Fruit fly (Drosophila melanogaster) whole organism, embryonic: Measurements from ENCODE around the gene srl.
A peak's percentile ranks its signal among the peaks of the same experiment; 100 is the strongest.

Experiments
- Antp ChIP-seq: fragments of 200-800 bp; sonication (Bioruptor generic); optimal IDR thresholded peaks from 3 replicates; lab custom pipeline; 2016; ENCODE audit warnings: missing biosample characterization, missing genetic modification characterization
- CG10209 ChIP-seq: fragments of 200-800 bp; sonication (Bioruptor generic); optimal IDR thresholded peaks from 3 replicates; lab custom pipeline; 2017; ENCODE audit warnings: missing biosample characterization, mild to moderate bottlenecking, missing genetic modification characterization, missing genetic modification reagents
- CG10267 ChIP-seq: fragments of 200-800 bp; sonication (Bioruptor generic); optimal IDR thresholded peaks from 2 replicates; lab custom pipeline; 2018; ENCODE audit warnings: missing biosample characterization, mild to moderate bottlenecking, missing genetic modification characterization, moderate library complexity
- CG10274 ChIP-seq: fragments of 200-800 bp; sonication (Bioruptor generic); optimal IDR thresholded peaks from 3 replicates; lab custom pipeline; 2017; ENCODE audit warnings: missing biosample characterization, mild to moderate bottlenecking, missing genetic modification characterization
- CG12219 ChIP-seq: fragments of 200-800 bp; sonication (Bioruptor generic); optimal IDR thresholded peaks from 3 replicates; lab custom pipeline; 2018; ENCODE audit warnings: missing biosample characterization, mild to moderate bottlenecking, missing genetic modification characterization
- CG12744 ChIP-seq: fragments of 200-800 bp; sonication (Bioruptor generic); optimal IDR thresholded peaks from 2 replicates; lab custom pipeline; 2016; ENCODE audit warnings: missing biosample characterization, missing genetic modification characterization
- CG12942 ChIP-seq: fragments of 200-800 bp; sonication (Bioruptor generic); optimal IDR thresholded peaks from 3 replicates; lab custom pipeline; 2016; ENCODE audit warnings: missing biosample characterization, missing genetic modification characterization
- CG13287 ChIP-seq: fragments of 200-800 bp; sonication (Bioruptor generic); IDR thresholded peaks from 2 replicates; pipeline ENCODE4 v1.3.6; 2022; ENCODE audit warnings: missing biosample characterization, missing genetic modification characterization; ENCODE audit not compliant: partially characterized antibody
- CG14710 ChIP-seq: fragments of 200-800 bp; sonication (Bioruptor generic); optimal IDR thresholded peaks from 3 replicates; lab custom pipeline; 2019; ENCODE audit warnings: missing biosample characterization, mild to moderate bottlenecking, missing genetic modification characterization, moderate library complexity
- CG14965 ChIP-seq: fragments of 200-800 bp; sonication (Bioruptor generic); optimal IDR thresholded peaks from 2 replicates; lab custom pipeline; 2016; ENCODE audit warnings: missing biosample characterization, missing genetic modification characterization, borderline replicate concordance
- CG15269 ChIP-seq: fragments of 200-800 bp; sonication (Bioruptor generic); optimal IDR thresholded peaks from 2 replicates; lab custom pipeline; 2018; ENCODE audit warnings: missing biosample characterization, mild to moderate bottlenecking, missing genetic modification characterization, moderate library complexity
- CG1602 ChIP-seq: fragments of 200-800 bp; sonication (Bioruptor generic); optimal IDR thresholded peaks from 3 replicates; lab custom pipeline; 2016; ENCODE audit warnings: missing biosample characterization, missing genetic modification characterization
- CG16813 ChIP-seq: fragments of 200-800 bp; sonication (Bioruptor generic); IDR thresholded peaks from 3 replicates; pipeline ENCODE4 v1.3.6; 2022; ENCODE audit warnings: missing biosample characterization, missing genetic modification characterization; ENCODE audit not compliant: partially characterized antibody
- CG18011 ChIP-seq: fragments of 200-800 bp; sonication (Bioruptor generic); optimal IDR thresholded peaks from 2 replicates; lab custom pipeline; 2017; ENCODE audit warnings: missing biosample characterization, missing genetic modification characterization, mild to moderate bottlenecking, moderate library complexity, missing genotype
- CG18764 ChIP-seq: fragments of 200-800 bp; sonication (Bioruptor generic); optimal IDR thresholded peaks from 3 replicates; lab custom pipeline; 2016; ENCODE audit warnings: missing biosample characterization, missing genetic modification characterization
- CG2116 ChIP-seq: fragments of 200-800 bp; sonication (Bioruptor generic); optimal IDR thresholded peaks from 3 replicates; lab custom pipeline; 2018; ENCODE audit warnings: missing biosample characterization, mild to moderate bottlenecking, missing genetic modification characterization
- CG30403 ChIP-seq: fragments of 200-800 bp; sonication (Bioruptor generic); optimal IDR thresholded peaks from 3 replicates; lab custom pipeline; 2016; ENCODE audit warnings: missing biosample characterization, missing genetic modification characterization
- CG31388 ChIP-seq: fragments of 200-800 bp; sonication (Bioruptor generic); optimal IDR thresholded peaks from 2 replicates; lab custom pipeline; 2016; ENCODE audit warnings: missing biosample characterization, missing genetic modification characterization
- CG34376 ChIP-seq: fragments of 200-800 bp; sonication (Bioruptor generic); optimal IDR thresholded peaks from 2 replicates; lab custom pipeline; 2018; ENCODE audit warnings: missing biosample characterization, mild to moderate bottlenecking, missing genetic modification characterization
- CG8924 ChIP-seq: fragments of 200-800 bp; optimal IDR thresholded peaks from 3 replicates; lab custom pipeline; 2019; ENCODE audit warnings: missing biosample characterization, mild to moderate bottlenecking, missing genetic modification characterization, moderate library complexity
- CG9609 ChIP-seq: fragments of 200-800 bp; sonication (Bioruptor generic); optimal IDR thresholded peaks from 3 replicates; lab custom pipeline; 2016; ENCODE audit warnings: missing biosample characterization, missing genetic modification characterization
- Doc3 ChIP-seq: fragments of 200-800 bp; sonication (Bioruptor generic); IDR thresholded peaks from 3 replicates; pipeline ENCODE4 v1.3.6; 2022; ENCODE audit warnings: missing biosample characterization, missing genetic modification characterization; ENCODE audit not compliant: partially characterized antibody
- Fer1 ChIP-seq: fragments of 200-800 bp; sonication (Bioruptor generic); optimal IDR thresholded peaks from 2 replicates; lab custom pipeline; 2017; ENCODE audit warnings: missing biosample characterization, mild to moderate bottlenecking, missing genetic modification characterization
- HLH3B ChIP-seq: fragments of 200-800 bp; sonication (Bioruptor generic); IDR thresholded peaks from 2 replicates; pipeline ENCODE4 v1.3.6; 2022; ENCODE audit warnings: missing biosample characterization, missing genetic modification characterization
- Hey ChIP-seq: fragments of 200-800 bp; sonication (Bioruptor generic); optimal IDR thresholded peaks from 3 replicates; lab custom pipeline; 2018; ENCODE audit warnings: missing biosample characterization, mild to moderate bottlenecking, missing genetic modification characterization
- Hmx ChIP-seq: fragments of 200-800 bp; sonication (Bioruptor generic); optimal IDR thresholded peaks from 2 replicates; lab custom pipeline; 2016; ENCODE audit warnings: missing biosample characterization, missing genetic modification characterization
- Jarid2 ChIP-seq: fragments of 200-800 bp; sonication (Bioruptor generic); optimal IDR thresholded peaks from 3 replicates; lab custom pipeline; 2017; ENCODE audit warnings: mild to moderate bottlenecking, missing biosample characterization, missing genetic modification reagents, missing genetic modification characterization
- MESR4 ChIP-seq: fragments of 200-800 bp; sonication (Bioruptor generic); optimal IDR thresholded peaks from 2 replicates; lab custom pipeline; 2018; ENCODE audit warnings: missing biosample characterization, mild to moderate bottlenecking, missing genetic modification characterization, moderate library complexity
- Mes4 ChIP-seq: fragments of 200-800 bp; sonication (Bioruptor generic); optimal IDR thresholded peaks from 2 replicates; lab custom pipeline; 2016; ENCODE audit warnings: missing biosample characterization, missing genetic modification characterization
- Neu2 ChIP-seq: fragments of 200-800 bp; sonication (Bioruptor generic); optimal IDR thresholded peaks from 3 replicates; lab custom pipeline; 2016; ENCODE audit warnings: missing biosample characterization, missing genetic modification characterization, borderline replicate concordance
- Ptx1 ChIP-seq: fragments of 200-800 bp; sonication (Bioruptor generic); IDR thresholded peaks from 2 replicates; pipeline ENCODE4 v1.3.6; 2022; ENCODE audit warnings: missing biosample characterization, missing genetic modification characterization
- Sin3A ChIP-seq: fragments of >200 bp; optimal IDR thresholded peaks from 2 replicates; lab custom pipeline; 2018
- ab ChIP-seq: fragments of 200-800 bp; sonication (Bioruptor generic); optimal IDR thresholded peaks from 2 replicates; lab custom pipeline; 2016; ENCODE audit warnings: missing biosample characterization, missing genetic modification characterization
- bsh ChIP-seq, 2 experiments: fragments of 200-800 bp; sonication (Bioruptor generic); optimal IDR thresholded peaks; 2 replicates each; lab custom pipeline; 2017 to 2018; ENCODE audit warnings: mild to moderate bottlenecking in 2 of 2, missing biosample characterization in 2 of 2, missing genetic modification characterization in 2 of 2, moderate library complexity in 1 of 2
- chif ChIP-seq, 2 experiments: fragments of 200-800 bp; sonication (Bioruptor generic); optimal IDR thresholded peaks; 3 replicates each; lab custom pipeline; 2016; ENCODE audit warnings: missing biosample characterization in 2 of 2, missing genetic modification characterization in 2 of 2
- dm ChIP-seq: fragments of 200-800 bp; sonication (Bioruptor generic); optimal IDR thresholded peaks from 3 replicates; lab custom pipeline; 2016; ENCODE audit warnings: missing biosample characterization, missing genetic modification characterization
- gem ChIP-seq: fragments of 200-800 bp; sonication (Bioruptor generic); optimal IDR thresholded peaks from 2 replicates; lab custom pipeline; 2019; ENCODE audit warnings: missing biosample characterization, mild to moderate bottlenecking, missing genetic modification characterization, moderate library complexity
- hkb ChIP-seq, 2 experiments: fragments of 200-800 bp in 1 of 2; fragments of >200 bp in 1 of 2; sonication (Bioruptor generic) in 1 of 2; IDR thresholded peaks in 1 of 2; optimal IDR thresholded peaks in 1 of 2; 2 replicates each; pipeline versions ENCODE4 v1.3.6 to Lab custom; 2017 to 2022; ENCODE audit warnings: missing biosample characterization in 1 of 2, missing genetic modification characterization in 1 of 2
- inv ChIP-seq: fragments of 200-800 bp; sonication (Bioruptor generic); IDR thresholded peaks from 2 replicates; pipeline ENCODE4 v1.3.6; 2022; ENCODE audit warnings: missing biosample characterization, missing genetic modification characterization; ENCODE audit not compliant: partially characterized antibody
- klu ChIP-seq: fragments of 200-800 bp; sonication (Bioruptor generic); IDR thresholded peaks from 2 replicates; pipeline ENCODE4 v1.3.6; 2022; ENCODE audit warnings: missing biosample characterization, missing genetic modification characterization
- maf-S ChIP-seq: fragments of 200-800 bp; sonication (Bioruptor generic); optimal IDR thresholded peaks from 2 replicates; lab custom pipeline; 2016; ENCODE audit warnings: missing biosample characterization, missing genetic modification characterization
- pfk ChIP-seq: fragments of 200-800 bp; sonication (Bioruptor generic); optimal IDR thresholded peaks from 2 replicates; lab custom pipeline; 2018; ENCODE audit warnings: missing biosample characterization, mild to moderate bottlenecking, missing genetic modification characterization, moderate library complexity
- psq ChIP-seq: fragments of 200-800 bp; sonication (Bioruptor generic); optimal IDR thresholded peaks from 2 replicates; lab custom pipeline; 2017; ENCODE audit warnings: missing biosample characterization, missing genetic modification characterization
- sens-2 ChIP-seq: fragments of 200-800 bp; sonication (Bioruptor generic); IDR thresholded peaks from 2 replicates; pipeline ENCODE4 v1.3.6; 2022; ENCODE audit warnings: missing biosample characterization, missing genetic modification characterization
- stc ChIP-seq: fragments of 200-800 bp; sonication (Bioruptor generic); IDR thresholded peaks from 2 replicates; pipeline ENCODE4 v1.3.6; 2022; ENCODE audit warnings: missing biosample characterization, missing genetic modification characterization
- twi ChIP-seq: fragments of 200-800 bp; optimal IDR thresholded peaks from 2 replicates; lab custom pipeline; 2019; ENCODE audit warnings: missing biosample characterization, mild to moderate bottlenecking, missing genetic modification characterization, moderate library complexity
- unc-4 ChIP-seq: fragments of 200-800 bp; sonication (Bioruptor generic); IDR thresholded peaks from 2 replicates; pipeline ENCODE4 v1.3.6; 2022; ENCODE audit warnings: missing biosample characterization, missing genetic modification characterization; ENCODE audit not compliant: partially characterized antibody
- unpg ChIP-seq: fragments of 200-800 bp; sonication (Bioruptor generic); optimal IDR thresholded peaks from 3 replicates; lab custom pipeline; 2018; ENCODE audit warnings: missing biosample characterization, mild to moderate bottlenecking, missing genetic modification characterization, moderate library complexity

Gene srl

dm6 chr3R:4399810-4400496 is 29.2 kb downstream of the srl start (continued):
- no peak for TF ChIP-seq Jarid2 (GFP tag; lab: Kevin White, UChicago)
- peak; percentile 8 for TF ChIP-seq pfk (GFP tag; lab: Kevin White, UChicago)
- peak; percentile 26; the same call in 1 of the 3 replicates for TF ChIP-seq CG16813 (GFP tag; lab: Robert Waterston, UW)
- TF ChIP-seq Fer1 (GFP tag; lab: Kevin White, UChicago), result no peak
- no peak for TF ChIP-seq CG10274 (GFP tag; lab: Kevin White, UChicago)
- no peak for TF ChIP-seq CG12942 (GFP tag; lab: Kevin White, UChicago)
- peak; percentile 7; the same call in 1 of the 2 replicates for TF ChIP-seq HLH3B (GFP tag; lab: Robert Waterston, UW)
- no peak for TF ChIP-seq CG18011
- no peak for TF ChIP-seq ab (GFP tag; lab: Kevin White, UChicago)
- TF ChIP-seq twi, result no peak
- peak; percentile 18 for TF ChIP-seq CG10267
- TF ChIP-seq CG8924 (tag; lab: Kevin White, UChicago), result peak; percentile 7
- TF ChIP-seq sens-2 (GFP tag; lab: Robert Waterston, UW), result no peak
- peak; percentile 4 for TF ChIP-seq dm
- peak; percentile 73 for TF ChIP-seq CG14710 (tag; lab: Kevin White, UChicago)
- no peak for TF ChIP-seq CG12744 (GFP tag; lab: Kevin White, UChicago)
- TF ChIP-seq chif (GFP tag; optimal IDR thresholded peaks at IDR 0.05; lab: Kevin White, UChicago), result no peak
- no peak for TF ChIP-seq inv
- no peak for TF ChIP-seq bsh (GFP tag; optimal IDR thresholded peaks at IDR 0.05; lab: Kevin White, UChicago)
- TF ChIP-seq CG30403 (GFP tag; lab: Kevin White, UChicago), result peak; percentile 44
- no peak for TF ChIP-seq klu
- TF ChIP-seq CG2116 (GFP tag; lab: Kevin White, UChicago), result peak; percentile 57
- TF ChIP-seq Hey, result no peak
- no peak for TF ChIP-seq CG9609 (GFP tag; lab: Kevin White, UChicago)
- TF ChIP-seq gem, result peak; percentile 41
- TF ChIP-seq unpg (GFP tag; lab: Kevin White, UChicago), result no peak
- no peak for TF ChIP-seq CG12219
- TF ChIP-seq Hmx (GFP tag; lab: Kevin White, UChicago), result no peak
- no peak for TF ChIP-seq Doc3 (GFP tag; lab: Robert Waterston, UW)
- TF ChIP-seq CG13287 (GFP tag; lab: Robert Waterston, UW), result peak; percentile 15; the same call in 1 of the 2 replicates
- peak; percentile 4 for TF ChIP-seq Sin3A
- peak; percentile 22 for TF ChIP-seq psq
- TF ChIP-seq CG18764 (GFP tag; lab: Kevin White, UChicago), result peak; percentile 64
- TF ChIP-seq Antp (GFP tag; lab: Kevin White, UChicago), result no peak
- no peak for TF ChIP-seq maf-S (GFP tag; lab: Kevin White, UChicago)
- TF ChIP-seq hkb (optimal IDR thresholded peaks at IDR 0.05; lab: Kevin White, UChicago), result no peak
- TF ChIP-seq hkb (GFP tag; IDR thresholded peaks at IDR 0.05; lab: Robert Waterston, UW), result no peak
- TF ChIP-seq CG10209 (GFP tag; lab: Kevin White, UChicago), result peak; percentile 18
- no peak for TF ChIP-seq CG31388
- no peak for TF ChIP-seq CG34376 (GFP tag; lab: Kevin White, UChicago)
- no peak for TF ChIP-seq Neu2 (GFP tag; lab: Kevin White, UChicago)
- peak; percentile 24 for TF ChIP-seq CG1602 (GFP tag; lab: Kevin White, UChicago)
- TF ChIP-seq Mes4 (GFP tag; lab: Kevin White, UChicago), result no peak
- TF ChIP-seq MESR4 (GFP tag; lab: Kevin White, UChicago), result peak; percentile 85
- 0 out of 2 replicates have a peak, but pooled peaks have one; percentile 21 for TF ChIP-seq Ptx1
- peak; percentile 24; the same call in 1 of the 2 replicates for TF ChIP-seq unc-4 (GFP tag; lab: Robert Waterston, UW)
- peak; percentile 1 for TF ChIP-seq CG15269
- no peak for TF ChIP-seq stc (GFP tag; lab: Robert Waterston, UW)
- TF ChIP-seq CG14965, result no peak
